Worm (Caenorhabditis elegans): ENCODE data around the gene pqn-54.

The pqn-54 gene

ce11 chrV:1495752-1496151, 31.0 kb downstream of the pqn-54 start:
- no peak for TF ChIP-seq F55B11.4 (tag; optimal IDR thresholded peaks at IDR 0.05; ENCODE audit: borderline replicate concordance, insufficient read depth)
- TF ChIP-seq nhr-179 (tag; optimal IDR thresholded peaks at IDR 0.05), result no peak
- no peak for TF ChIP-seq Y53G8AR.9 (GFP tag; conservative IDR thresholded peaks at IDR 0.05)
- no peak for TF ChIP-seq pbrm-1 (GFP tag; IDR thresholded peaks at IDR 0.05)
- TF ChIP-seq F57A8.1 (GFP tag; optimal IDR thresholded peaks at IDR 0.05), result no peak

- TF ChIP-seq sdz-38 (tag; optimal IDR thresholded peaks at IDR 0.05), result no peak
- TF ChIP-seq bed-1 (GFP tag; IDR thresholded peaks at IDR 0.05), result no peak
- no peak for TF ChIP-seq egrh-3 (GFP tag; IDR thresholded peaks at IDR 0.05)
- TF ChIP-seq F57C9.4 (tag; optimal IDR thresholded peaks at IDR 0.05), result no peak
- TF ChIP-seq K12H6.12 (tag; optimal IDR thresholded peaks at IDR 0.05), result no peak
- TF ChIP-seq pbrm-1 (GFP tag; IDR thresholded peaks at IDR 0.05), result no peak
- no peak for TF ChIP-seq ztf-25 (GFP tag; IDR thresholded peaks at IDR 0.05)
- TF ChIP-seq ztf-22 (GFP tag; optimal IDR thresholded peaks at IDR 0.05), result no peak
- TF ChIP-seq nhr-80 (tag; optimal IDR thresholded peaks at IDR 0.05), result no peak
- no peak for TF ChIP-seq gei-17 (GFP tag; optimal IDR thresholded peaks at IDR 0.05)
Observed at ce11 chrV:1499140-1499539, 34.4 kb downstream of the pqn-54 start, which contains the start of gene sru-27. TSS of gene sru-27 (plus strand) at chrV:1499440.

DNA sequence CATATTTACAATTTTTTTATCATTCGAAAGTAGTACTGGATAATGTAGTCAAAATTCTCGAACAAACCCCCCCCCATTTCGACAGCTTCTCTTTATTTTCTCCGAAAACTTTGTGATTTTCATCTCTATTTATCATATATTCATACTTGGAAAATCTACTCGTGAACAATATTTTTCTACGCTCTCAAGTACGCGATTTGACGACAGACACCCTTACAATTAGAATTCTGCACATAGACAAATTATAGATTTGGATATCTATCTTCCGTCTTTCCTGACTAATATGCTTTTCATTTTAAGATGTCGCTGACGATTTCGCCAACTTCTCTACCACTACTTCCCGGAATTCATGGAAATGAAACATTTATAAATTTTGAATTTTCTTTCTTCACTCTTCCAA, 41.2 kb downstream of the pqn-54 start, which contains the start of gene sru-28:
TSS of gene sru-28 (plus strand) at position 301 of the 400 bp plus-strand sequence.
- TF ChIP-seq gei-17 (GFP tag; optimal IDR thresholded peaks at IDR 0.05) (no peak), Y79H2A.3 (GFP tag; conservative IDR thresholded peaks at IDR 0.05) (no peak), ekl-4 (GFP tag; IDR thresholded peaks at IDR 0.05) (no peak), him-1 (tag; optimal IDR thresholded peaks at IDR 0.05) (no peak), sea-2 (GFP tag; IDR thresholded peaks at IDR 0.05) (no peak), F23B12.7 (tag; optimal IDR thresholded peaks at IDR 0.05; ENCODE audit: insufficient read depth) (no peak), attf-3 (GFP tag; conservative IDR thresholded peaks at IDR 0.05) (no peak), Y53F4B.3 (GFP tag; IDR thresholded peaks at IDR 0.05) (no peak), madf-10 (tag; optimal IDR thresholded peaks at IDR 0.05) (no peak), dpl-1 (GFP tag; optimal IDR thresholded peaks at IDR 0.05) (no peak), madf-3 (GFP tag; IDR thresholded peaks at IDR 0.05) (no peak), F57A8.1 (GFP tag; optimal IDR thresholded peaks at IDR 0.05) (no peak)

DNA sequence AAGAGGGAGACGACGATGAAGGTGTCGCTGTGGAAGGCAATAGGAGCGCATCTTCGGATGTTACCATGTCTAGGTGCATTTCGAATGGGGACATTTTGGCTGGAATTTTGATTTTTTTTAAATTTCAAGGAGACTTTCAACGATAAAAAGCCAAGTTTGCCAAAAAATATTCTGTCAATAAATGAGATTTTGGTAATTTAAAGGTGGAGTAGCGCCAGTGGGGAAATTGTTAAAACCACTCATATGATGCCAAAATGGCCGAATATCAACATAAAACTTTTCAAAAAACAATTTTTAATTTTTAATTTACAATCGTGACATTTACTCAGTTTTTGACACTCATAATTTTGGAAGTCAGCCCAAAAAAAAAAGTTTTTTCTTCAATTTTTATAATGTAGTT, 46.7 kb downstream of the pqn-54 start, which contains the start of gene nhr-260:
TSS of gene nhr-260 (minus strand) at position 101 of the 400 bp plus-strand sequence.
- TF ChIP-seq lsy-27 (tag; optimal IDR thresholded peaks at IDR 0.05; ENCODE audit: borderline replicate concordance, insufficient read depth), result no peak
- no peak for TF ChIP-seq pbrm-1 (GFP tag; IDR thresholded peaks at IDR 0.05)
- TF ChIP-seq Y53G8AR.9 (GFP tag; conservative IDR thresholded peaks at IDR 0.05), result no peak
- TF ChIP-seq F22D6.2 (tag; optimal IDR thresholded peaks at IDR 0.05), result no peak
- no peak for TF ChIP-seq tbp1 (GFP tag; optimal IDR thresholded peaks at IDR 0.05)
